Fruit fly (Drosophila melanogaster): Measurements from ENCODE around the gene ScsbetaA.

The ScsbetaA gene

DNA sequence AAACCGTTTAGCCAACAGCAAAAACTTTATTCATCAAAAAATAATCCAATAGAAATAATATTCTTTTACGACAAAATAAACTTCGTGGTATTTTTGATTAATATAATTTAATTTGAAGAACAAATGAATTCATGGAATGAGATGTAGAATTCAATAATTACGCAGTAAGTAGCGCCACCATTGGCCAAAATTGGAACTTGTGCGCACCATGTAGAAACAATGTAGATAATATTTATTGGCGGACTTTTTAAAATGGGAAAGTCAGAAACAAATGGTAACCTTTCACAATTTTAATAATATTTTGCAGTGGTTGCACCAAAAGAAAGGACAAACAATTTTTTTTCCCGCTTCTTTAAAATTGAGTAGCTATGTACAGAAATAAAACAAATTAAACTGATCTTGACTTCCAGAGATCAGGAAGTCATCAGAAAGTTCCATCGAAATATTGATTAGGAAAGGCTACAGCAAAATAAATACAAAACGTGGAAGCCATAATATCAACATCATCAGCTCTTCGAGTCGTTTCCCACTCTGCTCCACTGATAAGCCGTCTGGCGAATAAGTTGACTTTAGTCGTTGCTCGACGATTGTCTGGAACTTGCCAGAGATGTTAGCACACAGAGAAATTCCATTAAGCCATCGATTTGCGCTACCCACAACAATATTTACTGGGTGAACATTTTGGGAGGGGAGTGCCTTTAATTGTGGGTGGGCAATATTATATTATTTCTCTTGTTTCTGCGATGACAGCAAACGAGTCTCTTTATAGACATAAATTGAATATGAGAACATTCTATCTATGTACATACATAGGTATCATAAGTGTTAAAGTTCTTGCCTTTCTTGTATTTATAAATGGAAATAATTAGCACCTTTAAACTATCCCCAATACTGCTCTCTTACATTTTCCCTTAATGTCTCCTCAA is 41.6 kb downstream of the ScsbetaA start (continued):
- no peak for TF ChIP-seq dmrt99B (tag; optimal IDR thresholded peaks at IDR 0.05)
- TF ChIP-seq CG6791 (GFP tag; IDR thresholded peaks at IDR 0.05; ENCODE audit: partially characterized antibody), result 0 out of 3 replicates have a peak, but pooled peaks have one; percentile 45
- no peak for TF ChIP-seq CG16779 (GFP tag; IDR thresholded peaks at IDR 0.05)
- peak; percentile 39; the same call in 1 of the 2 replicates for TF ChIP-seq unc-4 (GFP tag; IDR thresholded peaks at IDR 0.05; ENCODE audit: partially characterized antibody)
- TF ChIP-seq CoRest (tag; optimal IDR thresholded peaks at IDR 0.05), result peak; percentile 24
- peak; percentile 57 for TF ChIP-seq Med (GFP tag)
- peak; percentile 8 to 11 for TF ChIP-seq bsh (GFP tag; optimal IDR thresholded peaks at IDR 0.05)
- TF ChIP-seq CG14860 (GFP tag; IDR thresholded peaks at IDR 0.05; ENCODE audit: partially characterized antibody), result no peak
- TF ChIP-seq Fer2 (tag; optimal IDR thresholded peaks at IDR 0.05), result no peak
- TF ChIP-seq CG13894 (tag; optimal IDR thresholded peaks at IDR 0.05), result peak; percentile 22
- TF ChIP-seq CG8290 (GFP tag; optimal IDR thresholded peaks at IDR 0.05), result no peak
- TF ChIP-seq CG8290 (tag; optimal IDR thresholded peaks at IDR 0.05), result peak in 1 of 2 experiments; percentile 34
- peak; percentile 25 for TF ChIP-seq CG7839 (tag; optimal IDR thresholded peaks at IDR 0.05)
- TF ChIP-seq CG10654 (GFP tag; optimal IDR thresholded peaks at IDR 0.05), result no peak
- no peak for TF ChIP-seq fd3F (GFP tag; optimal IDR thresholded peaks at IDR 0.05)
- TF ChIP-seq Ets65A (GFP tag), result no peak
- peak in 1 of 2 experiments; percentile 30 for TF ChIP-seq chif (GFP tag; optimal IDR thresholded peaks at IDR 0.05)
- no peak for TF ChIP-seq Hey (tag; optimal IDR thresholded peaks at IDR 0.05)
- TF ChIP-seq run (tag; optimal IDR thresholded peaks at IDR 0.05), result no peak
- peak; percentile 10 for TF ChIP-seq mirr (GFP tag; optimal IDR thresholded peaks at IDR 0.05)
- TF ChIP-seq ken (GFP tag; IDR thresholded peaks at IDR 0.05), result 0 out of 3 replicates have a peak, but pooled peaks have one; percentile 30
- peak; percentile 10 for TF ChIP-seq pnt (GFP tag; optimal IDR thresholded peaks at IDR 0.05)
- TF ChIP-seq Nf-YC (tag; optimal IDR thresholded peaks at IDR 0.05), result peak; percentile 38
- TF ChIP-seq B-H2 (GFP tag; optimal IDR thresholded peaks at IDR 0.05), result no peak
- no peak for TF ChIP-seq grn (GFP tag; optimal IDR thresholded peaks at IDR 0.05)
- TF ChIP-seq nom (GFP tag; optimal IDR thresholded peaks at IDR 0.05), result peak; percentile 86
- TF ChIP-seq NK7.1 (GFP tag; optimal IDR thresholded peaks at IDR 0.05), result peak; percentile 10
- TF ChIP-seq CG30403 (GFP tag; optimal IDR thresholded peaks at IDR 0.05), result peak; percentile 24
- peak; percentile 9 for TF ChIP-seq CG33213 (GFP tag; optimal IDR thresholded peaks at IDR 0.05)
- no peak for TF ChIP-seq CG12299 (tag; optimal IDR thresholded peaks at IDR 0.05)
- no peak for TF ChIP-seq Ptx1 (GFP tag; IDR thresholded peaks at IDR 0.05)
- no peak; the same call in 1 of the 2 replicates for TF ChIP-seq HLH3B (GFP tag; IDR thresholded peaks at IDR 0.05)
- TF ChIP-seq Bgb (GFP tag; IDR thresholded peaks at IDR 0.05; ENCODE audit: partially characterized antibody), result peak; percentile 84
- TF ChIP-seq cg (GFP tag; optimal IDR thresholded peaks at IDR 0.05), result no peak
- TF ChIP-seq CG18476 (GFP tag; optimal IDR thresholded peaks at IDR 0.05), result no peak
- TF ChIP-seq CG3995 (GFP tag; optimal IDR thresholded peaks at IDR 0.05), result no peak
- TF ChIP-seq H2.0 (GFP tag; IDR thresholded peaks at IDR 0.05), result no peak
- TF ChIP-seq CG6175 (GFP tag; IDR thresholded peaks at IDR 0.05), result no peak
- no peak for TF ChIP-seq HHEX (GFP tag; optimal IDR thresholded peaks at IDR 0.05)
- no peak for TF ChIP-seq kay (GFP tag; optimal IDR thresholded peaks at IDR 0.05)
- TF ChIP-seq crp (GFP tag; optimal IDR thresholded peaks at IDR 0.05), result no peak
- TF ChIP-seq z (GFP tag; IDR thresholded peaks at IDR 0.05), result no peak
- no peak for TF ChIP-seq CG17359 (tag; optimal IDR thresholded peaks at IDR 0.05)
- TF ChIP-seq wek (GFP tag; optimal IDR thresholded peaks at IDR 0.05), result no peak
- TF ChIP-seq CG15601 (tag; optimal IDR thresholded peaks at IDR 0.05), result no peak
- peak; percentile 37 for TF ChIP-seq zen (tag; optimal IDR thresholded peaks at IDR 0.05)
- TF ChIP-seq HLH54F (GFP tag; optimal IDR thresholded peaks at IDR 0.05), result no peak
- TF ChIP-seq CG6689 (GFP tag; IDR thresholded peaks at IDR 0.05), result no peak
